Fruit fly (Drosophila melanogaster) whole organism, embryonic: Measurements from ENCODE around the gene PH4alphaEFB.

Experiments
- ATbp ChIP-seq: fragments of 200-800 bp; sonication (Bioruptor generic); optimal IDR thresholded peaks from 2 replicates; lab custom pipeline; 2017; ENCODE audit warnings: missing biosample characterization, mild to moderate bottlenecking, missing genetic modification characterization, missing genetic modification reagents
- Atf-2 ChIP-seq: fragments of 200-800 bp; sonication (Bioruptor generic); optimal IDR thresholded peaks from 2 replicates; lab custom pipeline; 2016; ENCODE audit warnings: missing biosample characterization, missing genetic modification characterization
- Awh ChIP-seq: fragments of 200-800 bp; sonication (Bioruptor generic); IDR thresholded peaks from 2 replicates; pipeline ENCODE4, ENCODE4 v1.3.6; 2022; ENCODE audit warnings: missing biosample characterization, missing genetic modification characterization
- BtbVII ChIP-seq: fragments of 200-800 bp; sonication (Bioruptor generic); optimal IDR thresholded peaks from 3 replicates; lab custom pipeline; 2017; ENCODE audit warnings: missing biosample characterization, mild to moderate bottlenecking, missing genetic modification characterization
- C15 ChIP-seq: fragments of 200-800 bp; sonication (Bioruptor generic); IDR thresholded peaks from 3 replicates; pipeline ENCODE4 v1.3.6; 2022; ENCODE audit warnings: missing biosample characterization, missing genetic modification characterization
- CG10462 ChIP-seq: fragments of 200-800 bp; sonication (Bioruptor generic); optimal IDR thresholded peaks from 2 replicates; lab custom pipeline; 2016; ENCODE audit warnings: missing biosample characterization, missing genetic modification characterization
- CG11696 ChIP-seq: fragments of 200-800 bp; sonication (Bioruptor generic); IDR thresholded peaks from 2 replicates; pipeline ENCODE4 v1.3.6; 2022; ENCODE audit warnings: missing biosample characterization, missing genetic modification characterization
- CG12299 ChIP-seq: fragments of 200-800 bp; sonication (Bioruptor generic); optimal IDR thresholded peaks from 2 replicates; lab custom pipeline; 2018; ENCODE audit warnings: missing biosample characterization, mild to moderate bottlenecking, missing genetic modification characterization
- CG15514 ChIP-seq: fragments of 200-800 bp; sonication (Bioruptor generic); optimal IDR thresholded peaks from 3 replicates; lab custom pipeline; 2017; ENCODE audit warnings: missing biosample characterization, missing genetic modification characterization, mild to moderate bottlenecking, moderate library complexity, missing genetic modification reagents
- CG16863 ChIP-seq: fragments of 200-800 bp; sonication (Bioruptor generic); optimal IDR thresholded peaks from 3 replicates; lab custom pipeline; 2016; ENCODE audit warnings: missing biosample characterization, missing genetic modification characterization
- CG17328 ChIP-seq: fragments of 200-800 bp; sonication (Bioruptor generic); IDR thresholded peaks from 2 replicates; pipeline ENCODE4 v1.3.6; 2022; ENCODE audit warnings: missing biosample characterization, missing genetic modification characterization
- CG17829 ChIP-seq: fragments of 200-800 bp; optimal IDR thresholded peaks from 2 replicates; lab custom pipeline; 2019; ENCODE audit warnings: missing biosample characterization, mild to moderate bottlenecking, missing genetic modification characterization, moderate library complexity
- CG18476 ChIP-seq: fragments of 200-800 bp; sonication (Bioruptor generic); optimal IDR thresholded peaks from 2 replicates; lab custom pipeline; 2016; ENCODE audit warnings: missing biosample characterization, mild to moderate bottlenecking, missing genetic modification characterization
- CG18599 ChIP-seq: fragments of 200-800 bp; sonication (Bioruptor generic); optimal IDR thresholded peaks from 3 replicates; lab custom pipeline; 2017; ENCODE audit warnings: missing biosample characterization, missing genetic modification characterization, mild to moderate bottlenecking, moderate library complexity, missing genetic modification reagents
- CG18764 ChIP-seq: fragments of 200-800 bp; sonication (Bioruptor generic); optimal IDR thresholded peaks from 3 replicates; lab custom pipeline; 2016; ENCODE audit warnings: missing biosample characterization, missing genetic modification characterization
- CG31441 ChIP-seq: fragments of 200-800 bp; sonication (Bioruptor generic); IDR thresholded peaks from 2 replicates; pipeline ENCODE4 v1.3.6; 2022; ENCODE audit warnings: missing biosample characterization, missing genetic modification characterization
- CG32767 ChIP-seq: fragments of 200-800 bp; sonication (Bioruptor generic); IDR thresholded peaks from 2 replicates; pipeline ENCODE4 v1.3.6; 2022; ENCODE audit warnings: missing biosample characterization, missing genetic modification characterization
- CG43689 ChIP-seq: fragments of 200-800 bp; sonication (Bioruptor generic); IDR thresholded peaks from 2 replicates; pipeline ENCODE4 v1.3.6; 2022; ENCODE audit warnings: missing biosample characterization, missing genetic modification characterization
- CG4617 ChIP-seq: fragments of 200-800 bp; sonication (Bioruptor generic); optimal IDR thresholded peaks from 3 replicates; lab custom pipeline; 2016; ENCODE audit warnings: missing biosample characterization, missing genetic modification characterization, borderline replicate concordance
- CG6813 ChIP-seq: fragments of 200-800 bp; sonication (Bioruptor generic); optimal IDR thresholded peaks from 2 replicates; lab custom pipeline; 2017; ENCODE audit warnings: missing biosample characterization, missing genetic modification characterization, mild to moderate bottlenecking, moderate library complexity, missing genetic modification reagents
- CG7928 ChIP-seq: fragments of 200-800 bp; sonication (Bioruptor generic); optimal IDR thresholded peaks from 2 replicates; lab custom pipeline; 2017; ENCODE audit warnings: missing biosample characterization, mild to moderate bottlenecking, missing genetic modification characterization
- CrebB ChIP-seq: fragments of 200-800 bp; sonication (Bioruptor generic); optimal IDR thresholded peaks from 3 replicates; lab custom pipeline; 2018; ENCODE audit warnings: missing biosample characterization, mild to moderate bottlenecking, missing genetic modification characterization
- Dfd ChIP-seq, 2 experiments: fragments of >200 bp; optimal IDR thresholded peaks; 2 replicates each; lab custom pipeline; 2017; ENCODE audit warnings: missing biosample characterization in 2 of 2, missing genetic modification characterization in 2 of 2
- Dp ChIP-seq: fragments of 200-800 bp; sonication (Bioruptor generic); optimal IDR thresholded peaks from 2 replicates; lab custom pipeline; 2018; ENCODE audit warnings: missing biosample characterization, mild to moderate bottlenecking, missing genetic modification characterization, moderate library complexity
- E2f1 ChIP-seq: fragments of 200-800 bp; sonication (Bioruptor generic); IDR thresholded peaks from 2 replicates; pipeline ENCODE4 v1.3.6; 2022; ENCODE audit warnings: missing biosample characterization, missing genetic modification characterization
- Eip74EF ChIP-seq, 2 experiments: fragments of 200-800 bp in 1 of 2; fragments of >200 bp in 1 of 2; sonication (Bioruptor generic) in 1 of 2; optimal IDR thresholded peaks; 2 replicates each; lab custom pipeline; 2017 to 2019; ENCODE audit warnings: missing biosample characterization in 2 of 2, missing genetic modification characterization in 2 of 2, mild to moderate bottlenecking in 1 of 2, moderate library complexity in 1 of 2
- Fer3 ChIP-seq: fragments of 200-800 bp; sonication (Bioruptor generic); optimal IDR thresholded peaks from 2 replicates; lab custom pipeline; 2018; ENCODE audit warnings: missing biosample characterization, mild to moderate bottlenecking, missing genetic modification characterization, moderate library complexity
- HLH3B ChIP-seq: fragments of 200-800 bp; sonication (Bioruptor generic); IDR thresholded peaks from 2 replicates; pipeline ENCODE4 v1.3.6; 2022; ENCODE audit warnings: missing biosample characterization, missing genetic modification characterization
- Poxn ChIP-seq: fragments of 200-800 bp; sonication (Bioruptor generic); IDR thresholded peaks from 2 replicates; pipeline ENCODE4 v1.3.6; 2022; ENCODE audit warnings: missing biosample characterization, missing genetic modification characterization
- Stat92E ChIP-seq, 3 experiments: fragments of >200 bp in 2 of 3; fragments of 200-800 bp in 1 of 3; sonication (Bioruptor generic) in 1 of 3; optimal IDR thresholded peaks; 2 replicates each; lab custom pipeline; 2017 to 2019; ENCODE audit warnings: missing biosample characterization in 3 of 3, missing genetic modification characterization in 3 of 3, mild to moderate bottlenecking in 1 of 3, moderate library complexity in 1 of 3
- Tbp ChIP-seq: fragments of >200 bp; optimal IDR thresholded peaks from 2 replicates; lab custom pipeline; 2018; ENCODE audit warnings: missing biosample characterization, missing genetic modification characterization
- ab ChIP-seq: fragments of 200-800 bp; sonication (Bioruptor generic); optimal IDR thresholded peaks from 2 replicates; lab custom pipeline; 2016; ENCODE audit warnings: missing biosample characterization, missing genetic modification characterization
- ac ChIP-seq: fragments of 200-800 bp; sonication (Bioruptor generic); optimal IDR thresholded peaks from 3 replicates; lab custom pipeline; 2017; ENCODE audit warnings: missing biosample characterization, mild to moderate bottlenecking, missing genetic modification characterization
- bsh ChIP-seq, 2 experiments: fragments of 200-800 bp; sonication (Bioruptor generic); optimal IDR thresholded peaks; 2 replicates each; lab custom pipeline; 2017 to 2018; ENCODE audit warnings: mild to moderate bottlenecking in 2 of 2, missing biosample characterization in 2 of 2, missing genetic modification characterization in 2 of 2, moderate library complexity in 1 of 2
- cas ChIP-seq: fragments of 200-800 bp; sonication (Bioruptor generic); IDR thresholded peaks from 2 replicates; pipeline ENCODE4 v1.3.6; 2022; ENCODE audit warnings: missing biosample characterization, missing genetic modification characterization
- chif ChIP-seq, 2 experiments: fragments of 200-800 bp; sonication (Bioruptor generic); optimal IDR thresholded peaks; 3 replicates each; lab custom pipeline; 2016; ENCODE audit warnings: missing biosample characterization in 2 of 2, missing genetic modification characterization in 2 of 2
- chn ChIP-seq: fragments of 200-800 bp; sonication (Bioruptor generic); optimal IDR thresholded peaks from 2 replicates; lab custom pipeline; 2016; ENCODE audit warnings: missing biosample characterization, missing genetic modification characterization
- crc ChIP-seq: fragments of 200-800 bp; sonication (Bioruptor generic); optimal IDR thresholded peaks from 2 replicates; lab custom pipeline; 2016; ENCODE audit warnings: missing biosample characterization, missing genetic modification characterization
- crp ChIP-seq, 2 experiments: fragments of 200-800 bp; sonication (Bioruptor generic); optimal IDR thresholded peaks; 2 replicates in 1 of 2; 3 replicates in 1 of 2; lab custom pipeline; 2017; ENCODE audit warnings: missing biosample characterization in 2 of 2, missing genetic modification characterization in 2 of 2, mild to moderate bottlenecking in 1 of 2, moderate library complexity in 1 of 2
- cwo ChIP-seq: fragments of 200-800 bp; sonication (Bioruptor generic); optimal IDR thresholded peaks from 3 replicates; lab custom pipeline; 2017; ENCODE audit warnings: missing biosample characterization, missing genetic modification characterization, mild to moderate bottlenecking, moderate library complexity, missing genetic modification reagents
- fd64A ChIP-seq: fragments of 200-800 bp; sonication (Bioruptor generic); optimal IDR thresholded peaks from 3 replicates; lab custom pipeline; 2018; ENCODE audit warnings: missing biosample characterization, mild to moderate bottlenecking, missing genetic modification characterization
- fru ChIP-seq: fragments of >200 bp; optimal IDR thresholded peaks from 2 replicates; lab custom pipeline; 2017
- grau ChIP-seq: fragments of 200-800 bp; optimal IDR thresholded peaks from 3 replicates; lab custom pipeline; 2019; ENCODE audit warnings: missing biosample characterization, mild to moderate bottlenecking, missing genetic modification characterization, moderate library complexity
- inv ChIP-seq: fragments of 200-800 bp; sonication (Bioruptor generic); IDR thresholded peaks from 2 replicates; pipeline ENCODE4 v1.3.6; 2022; ENCODE audit warnings: missing biosample characterization, missing genetic modification characterization; ENCODE audit not compliant: partially characterized antibody
- kni ChIP-seq: fragments of 200-800 bp; sonication (Bioruptor generic); optimal IDR thresholded peaks from 3 replicates; lab custom pipeline; 2017; ENCODE audit warnings: mild to moderate bottlenecking, missing biosample characterization, missing genetic modification reagents, missing genetic modification characterization
- odd ChIP-seq: fragments of 200-800 bp; sonication (Bioruptor generic); optimal IDR thresholded peaks from 2 replicates; lab custom pipeline; 2017; ENCODE audit warnings: missing biosample characterization, mild to moderate bottlenecking, missing genetic modification characterization
- otp ChIP-seq: fragments of 200-800 bp; sonication (Bioruptor generic); IDR thresholded peaks from 3 replicates; pipeline ENCODE4, ENCODE4 v1.3.6; 2022; ENCODE audit warnings: missing biosample characterization, missing genetic modification characterization
- pzg ChIP-seq: fragments of 200-800 bp; sonication (Bioruptor generic); optimal IDR thresholded peaks from 3 replicates; lab custom pipeline; 2018; ENCODE audit warnings: missing biosample characterization, mild to moderate bottlenecking, missing genetic modification characterization, moderate library complexity
- sens ChIP-seq: fragments of 200-800 bp; sonication (Bioruptor generic); peaks from one replicate; lab custom pipeline; 2016; ENCODE audit warnings: missing biosample characterization, missing genetic modification characterization
- shn ChIP-seq: fragments of 200-800 bp; sonication (Bioruptor generic); optimal IDR thresholded peaks from 3 replicates; lab custom pipeline; 2016; ENCODE audit warnings: missing biosample characterization, missing genetic modification characterization
- toy ChIP-seq: fragments of 200-800 bp; sonication (Bioruptor generic); IDR thresholded peaks from 2 replicates; pipeline ENCODE4 v1.3.6; 2022; ENCODE audit warnings: missing biosample characterization, missing genetic modification characterization
- zfh1 ChIP-seq: fragments of 200-800 bp; sonication (Bioruptor generic); IDR thresholded peaks from 3 replicates; pipeline ENCODE4 v1.3.6; 2022; ENCODE audit warnings: missing biosample characterization, missing genetic modification characterization

PH4alphaEFB gene

dm6 chr3R:30489797-30490196 lies 23.9 kb downstream of the PH4alphaEFB start, which contains the start of gene PH4alphaSG2 (continued):
- TF ChIP-seq CrebB (tag; lab: Kevin White, UChicago) (no peak), CG6813 (GFP tag; lab: Kevin White, UChicago) (peak; percentile 48), BtbVII (GFP tag; lab: Kevin White, UChicago) (no peak), CG43689 (GFP tag; lab: Robert Waterston, UW) (no peak), CG11696 (GFP tag; lab: Robert Waterston, UW) (no peak), chif (GFP tag; optimal IDR thresholded peaks at IDR 0.05; lab: Kevin White, UChicago) (no peak), pzg (GFP tag; lab: Kevin White, UChicago) (no peak), Fer3 (no peak), CG4617 (GFP tag; lab: Kevin White, UChicago) (no peak), grau (tag; lab: Kevin White, UChicago) (no peak), cwo (GFP tag; lab: Kevin White, UChicago) (peak; percentile 1), CG15514 (GFP tag; lab: Kevin White, UChicago) (peak; percentile 29), odd (GFP tag; lab: Kevin White, UChicago) (no peak), CG10462 (GFP tag; lab: Kevin White, UChicago) (no peak), C15 (GFP tag; lab: Robert Waterston, UW) (no peak), CG12299 (tag; lab: Kevin White, UChicago) (no peak), Tbp (no peak), inv (GFP tag; lab: Robert Waterston, UW) (no peak), bsh (GFP tag; optimal IDR thresholded peaks at IDR 0.05; lab: Kevin White, UChicago) (peak in 1 of 2 experiments; percentile 17), ab (GFP tag; lab: Kevin White, UChicago) (no peak), CG31441 (GFP tag; lab: Robert Waterston, UW) (no peak), Stat92E (GFP tag; optimal IDR thresholded peaks at IDR 0.05; lab: Kevin White, UChicago) (no peak), CG17328 (GFP tag; lab: Robert Waterston, UW) (no peak), zfh1 (GFP tag; lab: Robert Waterston, UW) (no peak), Dfd (GFP tag; optimal IDR thresholded peaks at IDR 0.05; lab: Kevin White, UChicago) (no peak), fd64A (GFP tag; lab: Kevin White, UChicago) (peak; percentile 5), CG18599 (peak; percentile 71), ac (no peak), CG17829 (tag; lab: Kevin White, UChicago) (no peak), shn (no peak), crp (GFP tag; optimal IDR thresholded peaks at IDR 0.05; lab: Kevin White, UChicago) (no peak), cas (GFP tag; lab: Robert Waterston, UW) (no peak), otp (GFP tag; lab: Robert Waterston, UW) (no peak), CG18764 (GFP tag; lab: Kevin White, UChicago) (no peak), Atf-2 (no peak), CG18476 (no peak), chn (no peak), fru (lab: Kevin White, UChicago) (no peak), E2f1 (GFP tag; lab: Robert Waterston, UW) (no peak), Poxn (no peak), kni (GFP tag; lab: Kevin White, UChicago) (no peak), HLH3B (no peak), CG7928 (no peak), CG32767 (no peak), ATbp (GFP tag; lab: Kevin White, UChicago) (peak; percentile 65), crc (GFP tag; lab: Kevin White, UChicago) (no peak), Dp (no peak), toy (GFP tag; lab: Robert Waterston, UW) (no peak), CG16863 (no peak), Eip74EF (GFP tag; optimal IDR thresholded peaks at IDR 0.05; lab: Kevin White, UChicago) (no peak), Awh (GFP tag; lab: Robert Waterston, UW) (no peak), sens (GFP tag; lab: Kevin White, UChicago) (peak; percentile 67)
